Worm (Caenorhabditis elegans) whole organism, L4/young adult: Measurements from ENCODE around the gene C29F9.9.

Experiments used
- W03F9.2 ChIP-seq: fragments of 150-350 bp; optimal IDR thresholded peaks from 2 replicates; lab custom pipeline; 2014; ENCODE audit warnings: missing biosample characterization, missing genetic modification characterization
- him-1 ChIP-seq: sonication (generic microtip); optimal IDR thresholded peaks from 2 replicates; lab custom pipeline; 2016; ENCODE audit warnings: missing genotype, missing genetic modification reagents, missing genetic modification characterization, missing compliant biosample characterization

ce11 chrIII:65626-65937 lies 33.1 kb downstream of the C29F9.9 start:
- TF ChIP-seq him-1 (tag; lab: Kevin White, UChicago) (no peak), W03F9.2 (no peak)
